Fruit fly (Drosophila melanogaster) whole organism, adult: ENCODE results near the gene ZnT77C.
A peak's percentile ranks its signal among the peaks of the same experiment; 100 is the strongest.
"Not testable (repeated sequence)": the region's sequence is repeated elsewhere in the genome, so short reads cannot be mapped to it uniquely, and the experiment has no call there.

Source experiments
- CG11617 ChIP-seq: fragments of 200-800 bp; sonication (Bioruptor generic); optimal IDR thresholded peaks from 2 replicates; lab custom pipeline; 2017; ENCODE audit warnings: mild to moderate bottlenecking, missing biosample characterization, missing genetic modification reagents, missing genetic modification characterization
- CG12768 ChIP-seq: fragments of 200-800 bp; sonication (Bioruptor generic); optimal IDR thresholded peaks from 2 replicates; lab custom pipeline; 2017; ENCODE audit warnings: missing biosample characterization, missing genetic modification characterization, mild to moderate bottlenecking, moderate library complexity, missing genetic modification reagents
- CG14711 ChIP-seq: fragments of 200-800 bp; sonication (Bioruptor generic); optimal IDR thresholded peaks from 2 replicates; lab custom pipeline; 2018; ENCODE audit warnings: missing biosample characterization, mild to moderate bottlenecking, missing genetic modification characterization, moderate library complexity
- CG1620 ChIP-seq: fragments of 200-800 bp; sonication (Bioruptor generic); optimal IDR thresholded peaks from 2 replicates; lab custom pipeline; 2016; ENCODE audit warnings: missing biosample characterization, missing genetic modification characterization
- CG33017 ChIP-seq: fragments of 200-800 bp; sonication (Bioruptor generic); optimal IDR thresholded peaks from 2 replicates; lab custom pipeline; 2018; ENCODE audit warnings: missing biosample characterization, mild to moderate bottlenecking, missing genetic modification characterization, moderate library complexity
- CG5204 ChIP-seq: fragments of 200-800 bp; sonication (Bioruptor generic); optimal IDR thresholded peaks from 2 replicates; lab custom pipeline; 2016; ENCODE audit warnings: missing biosample characterization, missing genetic modification characterization
- CG7045 ChIP-seq: fragments of 200-800 bp; sonication (Bioruptor generic); optimal IDR thresholded peaks from 2 replicates; lab custom pipeline; 2017; ENCODE audit warnings: missing biosample characterization, mild to moderate bottlenecking, missing genetic modification characterization
- CG7101 ChIP-seq: fragments of 200-800 bp; sonication (Bioruptor generic); optimal IDR thresholded peaks from 2 replicates; lab custom pipeline; 2018; ENCODE audit warnings: missing biosample characterization, mild to moderate bottlenecking, missing genetic modification characterization, moderate library complexity
- Clk ChIP-seq: fragments of 200-800 bp; sonication (Bioruptor generic); optimal IDR thresholded peaks from 2 replicates; lab custom pipeline; 2017; ENCODE audit warnings: missing biosample characterization, missing genetic modification characterization
- Crg-1 ChIP-seq: fragments of 200-800 bp; sonication (Bioruptor generic); optimal IDR thresholded peaks from 2 replicates; lab custom pipeline; 2016; ENCODE audit warnings: missing biosample characterization, missing genetic modification characterization
- Hr96 ChIP-seq: fragments of 200-800 bp; sonication (Bioruptor generic); optimal IDR thresholded peaks from 2 replicates; lab custom pipeline; 2016; ENCODE audit warnings: missing biosample characterization, missing genetic modification characterization
- Mnt ChIP-seq: fragments of 200-800 bp; sonication (Bioruptor generic); optimal IDR thresholded peaks from 2 replicates; lab custom pipeline; 2016; ENCODE audit warnings: missing biosample characterization, mild to moderate bottlenecking, missing genetic modification characterization
- bab1 ChIP-seq: fragments of 200-800 bp; sonication (Bioruptor generic); optimal IDR thresholded peaks from 3 replicates; lab custom pipeline; 2019; ENCODE audit warnings: missing biosample characterization, mild to moderate bottlenecking, missing genetic modification characterization, moderate library complexity
- cic ChIP-seq: fragments of 200-800 bp; sonication (Bioruptor generic); optimal IDR thresholded peaks from 2 replicates; lab custom pipeline; 2017; ENCODE audit warnings: missing biosample characterization, mild to moderate bottlenecking, missing genetic modification characterization, moderate library complexity
- cnc ChIP-seq, 2 experiments: fragments of >200 bp; optimal IDR thresholded peaks; 2 replicates each; lab custom pipeline; 2017
- kay ChIP-seq: fragments of 200-800 bp; sonication (Bioruptor generic); peaks from one replicate; lab custom pipeline; 2016; ENCODE audit warnings: missing biosample characterization, missing genetic modification characterization, borderline replicate concordance
- ovo ChIP-seq: fragments of 200-800 bp; sonication (Bioruptor generic); optimal IDR thresholded peaks from 2 replicates; lab custom pipeline; 2016; ENCODE audit warnings: missing biosample characterization, missing genetic modification characterization
- pad ChIP-seq: fragments of 200-800 bp; sonication (Bioruptor generic); optimal IDR thresholded peaks from 3 replicates; lab custom pipeline; 2017; ENCODE audit warnings: missing biosample characterization, missing genetic modification characterization, mild to moderate bottlenecking, moderate library complexity, missing genetic modification reagents
- tj ChIP-seq: fragments of 200-800 bp; sonication (Bioruptor generic); optimal IDR thresholded peaks from 3 replicates; lab custom pipeline; 2017; ENCODE audit warnings: missing biosample characterization, mild to moderate bottlenecking, missing genetic modification characterization, moderate library complexity
- toe ChIP-seq: fragments of 200-800 bp; sonication (Bioruptor generic); optimal IDR thresholded peaks from 2 replicates; lab custom pipeline; 2016; ENCODE audit warnings: missing biosample characterization, missing genetic modification characterization

The ZnT77C gene

dm6 chr3L:20508136-20508635 lies 13.5 kb upstream of the ZnT77C start:
- TF ChIP-seq ovo (GFP tag; lab: Kevin White, UChicago) = peak; percentile 52
- TF ChIP-seq Mnt (GFP tag; lab: Kevin White, UChicago) = peak; percentile 78
- TF ChIP-seq cic (GFP tag; lab: Kevin White, UChicago) = peak; percentile 3
- peak; percentile 85 for TF ChIP-seq pad
- peak; percentile 86 for TF ChIP-seq CG14711
- peak; percentile 89 for TF ChIP-seq CG33017 (tag; lab: Kevin White, UChicago)
- peak; percentile 84 for TF ChIP-seq CG1620 (GFP tag; lab: Kevin White, UChicago)
- peak; percentile 86 for TF ChIP-seq CG7045 (GFP tag; lab: Kevin White, UChicago)
- peak; percentile 87 for TF ChIP-seq CG5204
- peak; percentile 93 for TF ChIP-seq CG12768 (GFP tag; lab: Kevin White, UChicago)
- peak; percentile 72 for TF ChIP-seq tj
- peak; percentile 92 for TF ChIP-seq CG7101 (tag; lab: Kevin White, UChicago)
- TF ChIP-seq toe (GFP tag; lab: Kevin White, UChicago) = peak; percentile 90
- peak; percentile 87 for TF ChIP-seq CG11617 (GFP tag; lab: Kevin White, UChicago)
- peak; percentile 85 for TF ChIP-seq kay (GFP tag; lab: Kevin White, UChicago)
- no peak for TF ChIP-seq cnc (optimal IDR thresholded peaks at IDR 0.05; lab: Kevin White, UChicago)
- TF ChIP-seq Crg-1 (GFP tag; lab: Kevin White, UChicago) = peak; percentile 86
- TF ChIP-seq bab1 (GFP tag; lab: Kevin White, UChicago) = peak; percentile 92
- TF ChIP-seq Hr96 (GFP tag; lab: Kevin White, UChicago) = peak; percentile 85
- peak; percentile 81 for TF ChIP-seq Clk (GFP tag; lab: Kevin White, UChicago)

dm6 chr3L:20507552-20507951 lies 12.8 kb upstream of the ZnT77C start:
- TF ChIP-seq kay (GFP tag; lab: Kevin White, UChicago) (peak; percentile 85), CG1620 (GFP tag; lab: Kevin White, UChicago) (peak; percentile 2), toe (GFP tag; lab: Kevin White, UChicago) (no peak), tj (no peak), CG14711 (no peak), ovo (GFP tag; lab: Kevin White, UChicago) (no peak), Mnt (GFP tag; lab: Kevin White, UChicago) (no peak), CG5204 (no peak), pad (no peak), CG7045 (GFP tag; lab: Kevin White, UChicago) (no peak), CG33017 (tag; lab: Kevin White, UChicago) (no peak), CG11617 (GFP tag; lab: Kevin White, UChicago) (no peak)

- TF ChIP-seq CG12768 (GFP tag; lab: Kevin White, UChicago) = no peak
- no peak for TF ChIP-seq pad
- no peak for TF ChIP-seq cic (GFP tag; lab: Kevin White, UChicago)
- TF ChIP-seq CG7101 (tag; lab: Kevin White, UChicago) = no peak
- TF ChIP-seq CG11617 (GFP tag; lab: Kevin White, UChicago) = no peak
- no peak for TF ChIP-seq cnc (optimal IDR thresholded peaks at IDR 0.05; lab: Kevin White, UChicago)
- TF ChIP-seq CG1620 (GFP tag; lab: Kevin White, UChicago) = no peak
- TF ChIP-seq toe (GFP tag; lab: Kevin White, UChicago) = no peak
- no peak for TF ChIP-seq tj
- no peak for TF ChIP-seq CG33017 (tag; lab: Kevin White, UChicago)
- TF ChIP-seq kay (GFP tag; lab: Kevin White, UChicago) = no peak
Observed at dm6 chr3L:20505732-20506131, 11.0 kb upstream of the ZnT77C start, which contains the start of gene CG5078. Gene CG5078 (plus strand): TSS chr3L:20506032.

dm6 chr3L:20503886-20504285 lies 9.2 kb upstream of the ZnT77C start, which contains the start of gene CG17637:
Gene CG17637 (plus strand): TSS chr3L:20504186.
- not testable (repeated sequence) for TF ChIP-seq pad; CG12768 (GFP tag; lab: Kevin White, UChicago); Crg-1 (GFP tag; lab: Kevin White, UChicago)

dm6 chr3L:20503256-20503655 lies 8.5 kb upstream of the ZnT77C start:
- TF ChIP-seq CG12768 (GFP tag; lab: Kevin White, UChicago) (no peak), CG14711 (no peak), CG1620 (GFP tag; lab: Kevin White, UChicago) (no peak), CG7101 (tag; lab: Kevin White, UChicago) (no peak), bab1 (GFP tag; lab: Kevin White, UChicago) (no peak), CG7045 (GFP tag; lab: Kevin White, UChicago) (no peak), CG11617 (GFP tag; lab: Kevin White, UChicago) (no peak), CG33017 (tag; lab: Kevin White, UChicago) (no peak), tj (no peak), Clk (GFP tag; lab: Kevin White, UChicago) (no peak), CG5204 (no peak)

- not testable (repeated sequence) for TF ChIP-seq Clk, Mnt, bab1 (GFP tag; lab: Kevin White, UChicago)
Observed at dm6 chr3L:20499536-20499935, 4.8 kb upstream of the ZnT77C start, which contains the start of gene CG18281. Gene CG18281 (plus strand): TSS chr3L:20499836.
